Worm (Caenorhabditis elegans): Measurements from ENCODE around the gene C05C8.7.

DNA sequence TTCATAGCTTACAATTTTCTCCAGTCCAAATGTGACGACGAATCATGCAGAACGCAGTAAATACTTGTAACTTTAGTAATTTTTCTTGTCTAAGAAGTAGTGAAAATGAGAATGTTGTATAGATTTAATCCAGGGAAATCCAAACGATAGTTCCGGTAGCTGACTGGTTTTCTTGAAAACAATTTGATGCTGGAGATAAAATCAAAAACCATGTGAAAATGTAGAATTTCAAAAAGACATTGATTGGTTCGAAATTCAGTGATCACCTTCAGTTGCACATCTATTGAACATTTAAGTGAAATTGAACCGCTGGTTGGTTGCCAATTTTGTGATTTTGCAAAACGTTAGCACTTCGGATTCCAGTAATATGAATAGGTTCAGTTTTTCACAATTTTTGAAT, 17.2 kb upstream of the C05C8.7 start, which contains the start of gene C13A2.9:
- TF ChIP-seq nfya-1 (tag; optimal IDR thresholded peaks at IDR 0.05) = no peak
- TF ChIP-seq ceh-31 (tag; optimal IDR thresholded peaks at IDR 0.05) = no peak

Measured in whole organism, late embryonic.